Worm (Caenorhabditis elegans) whole organism, midembryonic: ENCODE data around the gene fbxa-201.

Experiments used
- T22C8.4 ChIP-seq: fragments of 200-800 bp; sonication (Bioruptor generic); IDR thresholded peaks from 2 replicates; pipeline ENCODE4 v1.3.6; 2022; ENCODE audit warnings: missing genetic modification characterization, missing compliant biosample characterization
- cog-1 ChIP-seq: sonication (generic microtip); optimal IDR thresholded peaks from 2 replicates; lab custom pipeline; 2016; ENCODE audit warnings: missing genetic modification characterization, missing compliant biosample characterization
- flt-1 ChIP-seq: fragments of 200-800 bp; sonication (Bioruptor generic); IDR thresholded peaks from 2 replicates; pipeline ENCODE4 v1.3.6; 2022; ENCODE audit warnings: missing genetic modification characterization, missing compliant biosample characterization
- klf-2 ChIP-seq: fragments of 200-800 bp; sonication (Bioruptor generic); conservative IDR thresholded peaks from 2 replicates; pipeline ENCODE4 v1.3.6; 2022; ENCODE audit warnings: missing genetic modification reagents, missing genetic modification characterization, missing compliant biosample characterization
- med-1 ChIP-seq: sonication (generic microtip); optimal IDR thresholded peaks from 2 replicates; lab custom pipeline; 2017; ENCODE audit warnings: missing genetic modification characterization, mild to moderate bottlenecking, missing compliant biosample characterization, antibody characterized with exemption, missing genetic modification reagents; ENCODE audit not compliant: insufficient read depth
- ref-1 ChIP-seq: fragments of 200-800 bp; sonication (Bioruptor generic); conservative IDR thresholded peaks from 2 replicates; pipeline ENCODE4 v1.3.6; 2022; ENCODE audit warnings: missing genetic modification reagents, missing genetic modification characterization, missing compliant biosample characterization
- tab-1 ChIP-seq: fragments of 200-800 bp; sonication (Bioruptor generic); IDR thresholded peaks from 2 replicates; pipeline ENCODE4 v1.3.6; 2022; ENCODE audit warnings: missing genetic modification characterization, missing compliant biosample characterization
- ztf-23 ChIP-seq: fragments of 200-800 bp; sonication (Bioruptor generic); IDR thresholded peaks from 2 replicates; pipeline ENCODE4 v1.3.6; 2022; ENCODE audit warnings: missing genetic modification reagents, missing genetic modification characterization, missing compliant biosample characterization
- ztf-29 ChIP-seq: fragments of 200-800 bp; sonication (Bioruptor generic); IDR thresholded peaks from 2 replicates; pipeline ENCODE4 v1.3.6; 2022; ENCODE audit warnings: missing genetic modification reagents, missing genetic modification characterization, missing compliant biosample characterization

- TF ChIP-seq ref-1 (GFP tag; lab: Robert Waterston, UW) = no peak
- no peak for TF ChIP-seq T22C8.4
- TF ChIP-seq ztf-23 (GFP tag; lab: Robert Waterston, UW) = no peak
- TF ChIP-seq flt-1 = no peak
- no peak for TF ChIP-seq ztf-29 (GFP tag; lab: Robert Waterston, UW)
- no peak for TF ChIP-seq klf-2
- no peak for TF ChIP-seq cog-1 (tag; lab: Kevin White, UChicago)
- TF ChIP-seq tab-1 = no peak
- no peak for TF ChIP-seq med-1 (GFP tag; lab: Kevin White, UChicago)
These were observed 38.7 kb downstream of the fbxa-201 start, which contains the start of gene F59A7.11 for ce11 chrV:2013824-2014223.
